Worm (Caenorhabditis elegans): ENCODE results near the gene F25H9.7.

DNA sequence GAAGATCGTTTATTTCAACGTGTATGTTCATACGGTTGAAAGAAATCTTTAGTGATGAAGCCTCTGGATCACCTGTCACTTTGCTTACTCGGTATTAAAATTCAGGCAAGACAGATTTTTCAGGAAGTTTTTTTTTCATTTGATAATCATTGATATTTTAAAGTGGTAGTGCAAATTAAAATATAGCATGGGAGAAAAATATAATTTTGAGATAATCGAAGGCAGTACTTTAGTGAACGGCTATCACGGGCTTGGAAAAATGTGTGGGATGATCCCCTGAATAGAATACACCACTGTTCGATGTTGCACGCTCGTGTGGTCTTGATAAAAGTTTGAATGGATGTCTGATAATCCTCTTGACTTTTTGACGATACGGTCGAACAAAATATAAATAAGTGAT, 40.8 kb upstream of the F25H9.7 start:
- no peak for TF ChIP-seq ztf-29 (GFP tag; IDR thresholded peaks at IDR 0.05)
- no peak for TF ChIP-seq tab-1 (GFP tag; IDR thresholded peaks at IDR 0.05)
- TF ChIP-seq med-1 (GFP tag; optimal IDR thresholded peaks at IDR 0.05; ENCODE audit: insufficient read depth), result no peak
- TF ChIP-seq flt-1 (GFP tag; IDR thresholded peaks at IDR 0.05), result no peak

Measured in whole organism, midembryonic.